Worm (Caenorhabditis elegans): ENCODE results near the gene F47F2.3.

DNA sequence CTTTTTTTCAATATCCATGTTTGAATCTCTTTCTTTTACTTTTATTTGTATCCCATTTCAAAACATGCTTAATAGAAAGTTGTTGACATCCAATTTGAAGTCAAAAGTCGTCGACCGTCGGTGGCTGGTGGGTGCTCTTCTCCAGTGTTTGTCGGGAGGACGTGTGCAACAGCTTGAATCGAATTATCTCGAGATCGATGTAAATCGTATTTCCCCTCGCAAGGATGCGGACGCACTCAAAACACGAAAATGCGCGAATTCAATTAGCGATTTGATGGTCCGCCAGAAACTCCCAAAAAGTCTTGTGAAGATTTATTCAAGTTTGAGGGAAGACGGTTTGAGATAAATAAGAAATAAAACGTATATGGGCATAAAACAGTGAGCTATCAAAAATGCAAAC lies 19.8 kb downstream of the F47F2.3 start:
- no peak for TF ChIP-seq scrt-1 (GFP tag; IDR thresholded peaks at IDR 0.05)
- TF ChIP-seq F13C5.2 (tag; optimal IDR thresholded peaks at IDR 0.05) = no peak
- TF ChIP-seq hmbx-1 (tag; optimal IDR thresholded peaks at IDR 0.05) = no peak
- TF ChIP-seq tra-4 (tag; optimal IDR thresholded peaks at IDR 0.05) = no peak
- no peak for TF ChIP-seq ama-1 (optimal IDR thresholded peaks at IDR 0.05)
- no peak for TF ChIP-seq ceh-36 (tag; optimal IDR thresholded peaks at IDR 0.05)

Data from whole organism, early embryonic.